Fruit fly (Drosophila melanogaster) whole organism, pupa: ENCODE results near the gene CG6961.
A peak's percentile ranks its signal among the peaks of the same experiment; 100 is the strongest.

ENCODE experiments used
- CG10348 ChIP-seq: fragments of 200-800 bp; sonication (Bioruptor generic); IDR thresholded peaks from 2 replicates; pipeline ENCODE4 v1.3.6; 2022; ENCODE audit warnings: missing biosample characterization, missing genetic modification characterization
- CG12605 ChIP-seq: fragments of 200-800 bp; sonication (Bioruptor generic); IDR thresholded peaks from 2 replicates; pipeline ENCODE4 v1.3.6; 2022; ENCODE audit warnings: missing biosample characterization, missing genetic modification characterization
- CG13204 ChIP-seq: fragments of 200-800 bp; sonication (Bioruptor generic); optimal IDR thresholded peaks from 2 replicates; lab custom pipeline; 2018; ENCODE audit warnings: missing biosample characterization, mild to moderate bottlenecking, missing genetic modification characterization, moderate library complexity
- CG14655 ChIP-seq: fragments of 200-800 bp; sonication (Bioruptor generic); optimal IDR thresholded peaks from 3 replicates; lab custom pipeline; 2017; ENCODE audit warnings: mild to moderate bottlenecking, missing biosample characterization, missing genetic modification reagents, missing genetic modification characterization
- CG15710 ChIP-seq: fragments of 200-800 bp; sonication (Bioruptor generic); optimal IDR thresholded peaks from 2 replicates; lab custom pipeline; 2018; ENCODE audit warnings: missing biosample characterization, mild to moderate bottlenecking, missing genetic modification characterization, moderate library complexity
- CG17806 ChIP-seq: fragments of 200-800 bp; sonication (Bioruptor generic); optimal IDR thresholded peaks from 2 replicates; lab custom pipeline; 2018; ENCODE audit warnings: missing biosample characterization, mild to moderate bottlenecking, missing genetic modification characterization, moderate library complexity
- CG32121 ChIP-seq: fragments of 200-800 bp; sonication (Bioruptor generic); IDR thresholded peaks from 2 replicates; pipeline ENCODE4 v1.3.6; 2022; ENCODE audit warnings: missing biosample characterization, missing genetic modification characterization
- CG34367 ChIP-seq: fragments of 200-800 bp; sonication (Bioruptor generic); optimal IDR thresholded peaks from 2 replicates; lab custom pipeline; 2018; ENCODE audit warnings: missing biosample characterization, mild to moderate bottlenecking, missing genetic modification characterization
- CG4496 ChIP-seq: fragments of 200-800 bp; sonication (Bioruptor generic); IDR thresholded peaks from 3 replicates; pipeline ENCODE4 v1.3.6; 2022; ENCODE audit warnings: missing biosample characterization, missing genetic modification characterization
- CG8159 ChIP-seq: fragments of 200-800 bp; sonication (Bioruptor generic); optimal IDR thresholded peaks from 3 replicates; lab custom pipeline; 2018; ENCODE audit warnings: missing biosample characterization, mild to moderate bottlenecking, missing genetic modification characterization, moderate library complexity
- CG8301 ChIP-seq: fragments of 200-800 bp; sonication (Bioruptor generic); optimal IDR thresholded peaks from 2 replicates; lab custom pipeline; 2018; ENCODE audit warnings: missing biosample characterization, mild to moderate bottlenecking, missing genetic modification characterization
- CG9948 ChIP-seq: fragments of 200-800 bp; sonication (Bioruptor generic); optimal IDR thresholded peaks from 2 replicates; lab custom pipeline; 2018; ENCODE audit warnings: missing biosample characterization, mild to moderate bottlenecking, missing genetic modification characterization, moderate library complexity
- D1 ChIP-seq: fragments of 200-800 bp; sonication (Bioruptor generic); optimal IDR thresholded peaks from 2 replicates; lab custom pipeline; 2018; ENCODE audit warnings: missing biosample characterization, mild to moderate bottlenecking, missing genetic modification characterization, moderate library complexity
- EcR ChIP-seq: fragments of 200-800 bp; sonication (Bioruptor generic); optimal IDR thresholded peaks from 3 replicates; lab custom pipeline; 2019; ENCODE audit warnings: missing biosample characterization, missing genetic modification characterization, mild to moderate bottlenecking, moderate library complexity, missing genetic modification reagents
- Ets98B ChIP-seq: fragments of 200-800 bp; sonication (Bioruptor generic); IDR thresholded peaks from 2 replicates; pipeline ENCODE4 v1.3.6; 2022; ENCODE audit warnings: missing biosample characterization, missing genetic modification characterization
- Pif1A ChIP-seq: fragments of 200-800 bp; sonication (Bioruptor generic); optimal IDR thresholded peaks from 3 replicates; lab custom pipeline; 2016; ENCODE audit warnings: missing biosample characterization, missing genetic modification characterization
- Pif1B ChIP-seq: fragments of 200-800 bp; sonication (Bioruptor generic); optimal IDR thresholded peaks from 3 replicates; lab custom pipeline; 2016; ENCODE audit warnings: missing biosample characterization, missing genetic modification characterization
- Snoo ChIP-seq: fragments of 200-800 bp; sonication (Bioruptor generic); optimal IDR thresholded peaks from 3 replicates; lab custom pipeline; 2017; ENCODE audit warnings: missing biosample characterization, mild to moderate bottlenecking, missing genetic modification characterization, inconsistent platforms
- fd96Ca ChIP-seq: fragments of 200-800 bp; sonication (Bioruptor generic); IDR thresholded peaks from 3 replicates; pipeline ENCODE4 v1.3.6; 2022; ENCODE audit warnings: missing biosample characterization, missing genetic modification characterization
- gl ChIP-seq: fragments of 200-800 bp; sonication (Bioruptor generic); optimal IDR thresholded peaks from 2 replicates; lab custom pipeline; 2018; ENCODE audit warnings: missing biosample characterization, mild to moderate bottlenecking, missing genetic modification characterization
- rn ChIP-seq: fragments of 200-800 bp; sonication (Bioruptor generic); IDR thresholded peaks from 2 replicates; pipeline ENCODE4 v1.3.6; 2022; ENCODE audit warnings: missing biosample characterization, missing genetic modification characterization

The CG6961 gene

dm6 chrX:18834399-18834798 is 46.4 kb upstream of the CG6961 start:
- TF ChIP-seq CG32121 (GFP tag; lab: Robert Waterston, UW): 0 out of 2 replicates have a peak, but pooled peaks have one; percentile 15
- peak; percentile 65; the same call in 2 of the 3 replicates for TF ChIP-seq CG4496
- TF ChIP-seq CG34367 (tag; lab: Kevin White, UChicago): no peak
- TF ChIP-seq CG12605 (GFP tag; lab: Robert Waterston, UW): no peak
- TF ChIP-seq CG13204 (GFP tag; lab: Kevin White, UChicago): no peak
- peak; percentile 47 for TF ChIP-seq Pif1B (GFP tag; lab: Kevin White, UChicago)
- TF ChIP-seq Ets98B: peak; percentile 41; the same call in 1 of the 2 replicates
- no peak for TF ChIP-seq CG9948 (tag; lab: Kevin White, UChicago)
- TF ChIP-seq D1 (tag; lab: Kevin White, UChicago): no peak
- peak; percentile 23 for TF ChIP-seq CG14655 (GFP tag; lab: Kevin White, UChicago)
- 0 out of 2 replicates have a peak, but pooled peaks have one; percentile 19 for TF ChIP-seq rn
- 0 out of 3 replicates have a peak, but pooled peaks have one; percentile 40 for TF ChIP-seq fd96Ca (GFP tag; lab: Robert Waterston, UW)
- peak; percentile 65 for TF ChIP-seq Pif1A (GFP tag; lab: Kevin White, UChicago)
- TF ChIP-seq CG15710 (tag; lab: Kevin White, UChicago): no peak
- TF ChIP-seq Snoo: peak; percentile 71
- no peak for TF ChIP-seq CG10348 (GFP tag; lab: Robert Waterston, UW)
- no peak for TF ChIP-seq EcR (GFP tag; lab: Kevin White, UChicago)
- no peak for TF ChIP-seq CG8301 (tag; lab: Kevin White, UChicago)
- no peak for TF ChIP-seq gl (tag; lab: Kevin White, UChicago)
- TF ChIP-seq CG8159 (tag; lab: Kevin White, UChicago): peak; percentile 70
- TF ChIP-seq CG17806: peak; percentile 60

dm6 chrX:18832371-18832852 is 44.4 kb upstream of the CG6961 start, which contains the start of gene Pvf1:
Gene Pvf1, plus strand, starts transcription at chrX:18832682.
- peak; percentile 40; the same call in 1 of the 2 replicates for TF ChIP-seq CG12605 (GFP tag; lab: Robert Waterston, UW)
- no peak for TF ChIP-seq EcR (GFP tag; lab: Kevin White, UChicago)
- TF ChIP-seq Snoo: no peak
- TF ChIP-seq CG14655 (GFP tag; lab: Kevin White, UChicago): no peak
- TF ChIP-seq CG10348 (GFP tag; lab: Robert Waterston, UW): no peak
- no peak for TF ChIP-seq CG9948 (tag; lab: Kevin White, UChicago)
- TF ChIP-seq Pif1A (GFP tag; lab: Kevin White, UChicago): no peak
- TF ChIP-seq gl (tag; lab: Kevin White, UChicago): no peak
- TF ChIP-seq CG32121 (GFP tag; lab: Robert Waterston, UW): no peak
- TF ChIP-seq CG17806: no peak
- no peak for TF ChIP-seq CG8301 (tag; lab: Kevin White, UChicago)
- no peak for TF ChIP-seq CG8159 (tag; lab: Kevin White, UChicago)
- TF ChIP-seq CG4496: peak; percentile 59; the same call in 1 of the 3 replicates
- TF ChIP-seq D1 (tag; lab: Kevin White, UChicago): no peak
- TF ChIP-seq fd96Ca (GFP tag; lab: Robert Waterston, UW): 0 out of 3 replicates have a peak, but pooled peaks have one; percentile 16
- TF ChIP-seq CG13204 (GFP tag; lab: Kevin White, UChicago): peak; percentile 57
- TF ChIP-seq CG34367 (tag; lab: Kevin White, UChicago): no peak
- TF ChIP-seq CG15710 (tag; lab: Kevin White, UChicago): no peak
- no peak for TF ChIP-seq rn
- peak; percentile 51; the same call in 1 of the 2 replicates for TF ChIP-seq Ets98B
- peak; percentile 42 for TF ChIP-seq Pif1B (GFP tag; lab: Kevin White, UChicago)

DNA sequence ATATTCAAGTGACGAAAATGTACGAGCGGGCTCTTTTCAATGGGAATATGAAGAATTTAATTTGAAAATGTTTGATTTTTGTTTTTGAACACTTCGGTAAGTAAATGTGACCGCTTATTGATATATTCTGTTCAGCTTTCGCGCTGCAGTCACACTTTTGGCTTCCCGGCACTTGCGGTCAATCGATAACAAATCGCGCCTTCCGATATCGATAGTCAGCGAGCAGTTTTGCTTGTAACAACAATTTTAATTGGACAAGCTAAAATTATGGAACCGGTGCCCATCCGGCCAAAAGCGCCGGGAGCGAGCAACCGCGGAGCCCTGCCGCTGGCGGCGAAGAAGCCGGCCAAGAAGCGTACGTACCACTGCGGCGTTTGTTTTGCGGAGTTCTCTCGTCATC is 42.4 kb upstream of the CG6961 start, which contains the start of gene CG7101:
TSS of gene CG7101 (plus strand) at position 196 of the 400 bp plus-strand sequence.
- TF ChIP-seq CG32121 (GFP tag; lab: Robert Waterston, UW): no peak
- TF ChIP-seq CG14655 (GFP tag; lab: Kevin White, UChicago): no peak
- no peak for TF ChIP-seq CG8301 (tag; lab: Kevin White, UChicago)
- TF ChIP-seq CG12605 (GFP tag; lab: Robert Waterston, UW): no peak
- TF ChIP-seq rn: no peak
- no peak for TF ChIP-seq Pif1A (GFP tag; lab: Kevin White, UChicago)
- no peak for TF ChIP-seq CG4496
- no peak for TF ChIP-seq gl (tag; lab: Kevin White, UChicago)
- TF ChIP-seq CG9948 (tag; lab: Kevin White, UChicago): no peak
- no peak for TF ChIP-seq CG17806
- no peak for TF ChIP-seq CG13204 (GFP tag; lab: Kevin White, UChicago)
- no peak for TF ChIP-seq D1 (tag; lab: Kevin White, UChicago)
- no peak for TF ChIP-seq EcR (GFP tag; lab: Kevin White, UChicago)

- no peak for TF ChIP-seq EcR (GFP tag; lab: Kevin White, UChicago)
- no peak for TF ChIP-seq CG9948 (tag; lab: Kevin White, UChicago)
- no peak for TF ChIP-seq CG14655 (GFP tag; lab: Kevin White, UChicago)
- no peak for TF ChIP-seq rn
- no peak for TF ChIP-seq Snoo
- no peak for TF ChIP-seq Pif1A (GFP tag; lab: Kevin White, UChicago)
- TF ChIP-seq CG13204 (GFP tag; lab: Kevin White, UChicago): no peak
- TF ChIP-seq gl (tag; lab: Kevin White, UChicago): no peak
- TF ChIP-seq D1 (tag; lab: Kevin White, UChicago): no peak
- TF ChIP-seq CG10348 (GFP tag; lab: Robert Waterston, UW): no peak
- no peak for TF ChIP-seq fd96Ca (GFP tag; lab: Robert Waterston, UW)
- no peak for TF ChIP-seq CG32121 (GFP tag; lab: Robert Waterston, UW)
- TF ChIP-seq CG34367 (tag; lab: Kevin White, UChicago): no peak
- no peak for TF ChIP-seq CG15710 (tag; lab: Kevin White, UChicago)
- no peak for TF ChIP-seq Pif1B (GFP tag; lab: Kevin White, UChicago)
Measured at dm6 chrX:18814944-18815343, 26.9 kb upstream of the CG6961 start.

dm6 chrX:18814373-18814772 is 26.4 kb upstream of the CG6961 start:
- no peak for TF ChIP-seq Snoo
- 0 out of 3 replicates have a peak, but pooled peaks have one; percentile 13 for TF ChIP-seq CG4496
- no peak for TF ChIP-seq CG8159 (tag; lab: Kevin White, UChicago)
- TF ChIP-seq CG14655 (GFP tag; lab: Kevin White, UChicago): no peak
- TF ChIP-seq Pif1B (GFP tag; lab: Kevin White, UChicago): no peak
